Worm (Caenorhabditis elegans): ENCODE results near the gene Y38H6A.1.
"Not testable (repeated sequence)": the region's sequence is repeated elsewhere in the genome, so short reads cannot be mapped to it uniquely, and the experiment has no call there.

Gene Y38H6A.1

DNA sequence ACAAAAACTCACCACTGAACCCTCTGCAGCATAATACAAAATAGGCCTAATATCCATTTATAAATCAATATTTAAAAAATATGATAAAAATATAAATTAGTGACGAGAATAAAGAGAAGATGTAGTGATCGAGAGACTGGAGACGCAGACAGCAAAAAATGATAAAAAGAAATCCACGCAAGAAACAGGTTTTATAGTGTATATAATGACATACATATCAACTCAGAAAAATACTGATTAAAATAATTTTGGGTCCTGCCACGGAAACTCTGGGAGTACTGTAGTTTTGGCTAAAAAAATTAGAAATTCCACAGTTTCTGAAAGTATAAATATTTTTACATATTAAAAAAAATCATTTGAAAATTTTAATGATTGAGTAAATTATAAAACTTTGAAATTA is 36.2 kb upstream of the Y38H6A.1 start, which contains the start of gene mlt-4:
Gene mlt-4, minus strand, starts transcription at position 101 of the 400 bp plus-strand sequence.
- TF ChIP-seq Y53F4B.3 (GFP tag; IDR thresholded peaks at IDR 0.05), result no peak
- no peak for TF ChIP-seq F57C9.4 (tag; optimal IDR thresholded peaks at IDR 0.05)
- no peak for TF ChIP-seq somi-1 (GFP tag; optimal IDR thresholded peaks at IDR 0.05)
- TF ChIP-seq ztf-18 (tag; optimal IDR thresholded peaks at IDR 0.05), result no peak
- no peak for TF ChIP-seq sptf-2 (GFP tag; optimal IDR thresholded peaks at IDR 0.05)
- no peak for TF ChIP-seq ztf-6 (GFP tag; IDR thresholded peaks at IDR 0.05)
- no peak for TF ChIP-seq akir-1 (GFP tag; optimal IDR thresholded peaks at IDR 0.05)

DNA sequence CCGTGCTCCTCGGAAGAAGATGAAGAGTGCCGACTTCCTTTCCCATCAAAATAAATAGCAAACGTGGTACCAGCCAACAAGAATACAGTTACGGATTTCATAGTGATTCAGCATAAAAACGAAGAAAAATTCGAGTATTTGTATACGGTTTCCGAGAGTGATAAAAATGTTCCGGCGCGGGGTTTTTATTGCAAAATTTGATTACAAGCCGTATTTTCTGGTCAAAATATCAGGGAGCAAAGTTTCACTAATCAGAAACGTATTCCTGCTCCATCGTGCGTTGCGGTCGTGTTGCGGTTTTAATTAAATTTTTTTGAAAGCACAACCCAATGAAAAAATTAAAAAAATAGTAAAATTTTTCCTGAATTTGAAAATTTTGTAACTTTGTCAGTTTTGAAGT is 31.1 kb upstream of the Y38H6A.1 start, which contains the start of gene clec-261:
Gene clec-261, minus strand, starts transcription at position 101 of the 400 bp plus-strand sequence.
- no peak for TF ChIP-seq Y53G8AR.9 (GFP tag; conservative IDR thresholded peaks at IDR 0.05)
- no peak for TF ChIP-seq B0261.1 (tag; optimal IDR thresholded peaks at IDR 0.05)

DNA sequence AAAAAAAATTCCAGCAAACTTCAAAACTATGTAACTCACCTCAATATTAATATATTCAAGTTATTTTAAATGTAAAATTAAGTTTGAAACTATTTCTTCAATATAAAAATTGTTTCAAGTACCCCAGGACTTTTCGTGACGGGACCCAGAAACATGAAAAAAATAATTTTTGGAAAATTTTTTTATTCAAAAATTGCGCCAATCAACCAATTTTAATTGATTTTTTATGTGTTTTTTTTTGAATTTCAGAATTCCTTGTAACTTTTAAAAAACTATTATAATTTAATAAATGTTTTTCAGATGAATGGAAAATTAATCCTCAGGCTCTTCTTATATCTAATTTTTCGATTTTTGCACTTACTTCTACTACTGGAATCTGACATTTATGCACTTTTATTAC is 27.9 kb upstream of the Y38H6A.1 start, which contains the start of gene ZC15.5:
Gene ZC15.5, plus strand, starts transcription at position 301 of the 400 bp plus-strand sequence.
- TF ChIP-seq rcor-1 (GFP tag; IDR thresholded peaks at IDR 0.05), result no peak
- no peak for TF ChIP-seq him-1 (tag; optimal IDR thresholded peaks at IDR 0.05)
- TF ChIP-seq Y95B8A.8 (GFP tag; IDR thresholded peaks at IDR 0.05), result no peak
- no peak for TF ChIP-seq hmg-20 (GFP tag; IDR thresholded peaks at IDR 0.05)
- no peak for TF ChIP-seq D2030.7 (GFP tag; IDR thresholded peaks at IDR 0.05)
- no peak for TF ChIP-seq F23B12.7 (tag; optimal IDR thresholded peaks at IDR 0.05; ENCODE audit: insufficient read depth)

DNA sequence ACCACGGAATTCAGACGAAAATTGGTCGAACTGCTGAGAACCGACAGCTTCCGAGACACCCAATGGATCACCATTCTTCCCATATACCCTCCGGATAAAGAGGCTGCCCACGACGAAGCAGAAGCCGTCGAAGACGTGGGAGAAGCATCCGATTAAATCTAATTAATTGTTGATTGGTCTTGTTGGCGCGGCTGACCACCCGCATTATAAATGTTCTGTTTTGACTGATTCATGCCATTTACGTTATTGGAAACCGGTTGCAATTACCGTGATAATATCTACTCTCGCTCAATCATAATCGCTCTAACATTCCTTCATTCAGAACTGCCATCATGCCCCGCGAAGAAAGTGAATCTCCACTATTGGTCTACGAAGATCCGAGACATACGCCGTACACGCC is 22.2 kb upstream of the Y38H6A.1 start, which contains the start of gene ZC15.3:
Gene ZC15.3, plus strand, starts transcription at position 301 of the 400 bp plus-strand sequence.
- TF ChIP-seq die-1 (tag; optimal IDR thresholded peaks at IDR 0.05); ccch-3 (GFP tag; optimal IDR thresholded peaks at IDR 0.05); nhr-80 (tag; optimal IDR thresholded peaks at IDR 0.05): not testable (repeated sequence)

DNA sequence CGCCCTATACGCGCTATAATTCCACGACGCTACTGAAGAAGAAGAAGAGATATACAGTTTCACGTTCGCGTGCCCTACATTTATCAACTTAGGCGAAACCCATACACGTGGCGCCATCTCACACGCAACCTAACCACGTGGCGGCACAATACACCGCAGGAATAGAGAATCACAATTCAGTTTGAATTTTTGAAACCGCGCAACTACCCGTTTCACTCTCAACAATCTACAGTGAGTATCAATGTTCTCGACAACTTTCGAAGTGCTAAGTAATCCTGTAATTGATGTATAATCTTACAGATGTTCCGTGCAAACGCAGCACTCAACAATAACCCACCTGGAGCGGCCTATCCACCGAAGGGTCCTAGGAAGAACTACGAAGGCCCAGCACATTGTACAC is 19.7 kb upstream of the Y38H6A.1 start, which contains the start of gene ZC15.1:
Gene ZC15.1, plus strand, starts transcription at position 301 of the 400 bp plus-strand sequence.
- TF ChIP-seq F37B4.10 (GFP tag; IDR thresholded peaks at IDR 0.05) (no peak), hlh-12 (tag; optimal IDR thresholded peaks at IDR 0.05) (no peak), unc-130 (GFP tag; optimal IDR thresholded peaks at IDR 0.05) (no peak), lsy-27 (tag; optimal IDR thresholded peaks at IDR 0.05; ENCODE audit: borderline replicate concordance, insufficient read depth) (no peak), Y95B8A.8 (GFP tag; IDR thresholded peaks at IDR 0.05) (no peak), egl-44 (GFP tag; IDR thresholded peaks at IDR 0.05) (no peak)

DNA sequence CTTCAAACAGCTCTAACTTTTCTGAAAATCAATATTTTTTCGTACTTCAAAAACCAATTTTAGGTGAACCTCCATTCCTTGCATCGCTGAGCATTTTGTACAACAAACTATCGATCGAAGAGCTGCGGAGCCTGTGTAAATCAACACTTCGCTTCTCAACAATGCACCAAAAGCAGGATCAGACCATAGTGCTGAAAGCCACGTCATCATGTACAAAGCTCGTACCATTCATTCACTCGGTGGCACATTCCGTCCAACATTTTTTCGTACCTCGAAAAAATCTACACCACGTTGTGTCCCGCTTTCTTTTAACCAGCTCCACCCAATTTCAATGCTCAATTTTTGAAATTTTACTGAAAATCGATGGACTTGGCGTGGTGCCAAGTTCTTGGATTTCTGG is 14.9 kb upstream of the Y38H6A.1 start, which contains the start of gene ZC15.10:
Gene ZC15.10, plus strand, starts transcription at position 162 of the 400 bp plus-strand sequence.
- no peak for TF ChIP-seq F55B11.4 (tag; optimal IDR thresholded peaks at IDR 0.05; ENCODE audit: borderline replicate concordance, insufficient read depth)
- TF ChIP-seq nhr-90 (tag; optimal IDR thresholded peaks at IDR 0.05), result no peak
- TF ChIP-seq B0035.1 (tag; optimal IDR thresholded peaks at IDR 0.05), result no peak
- no peak for TF ChIP-seq snpc-1.1 (tag; optimal IDR thresholded peaks at IDR 0.05; ENCODE audit: insufficient read depth)
- no peak for TF ChIP-seq Y53F4B.3 (GFP tag; IDR thresholded peaks at IDR 0.05)
- TF ChIP-seq ztf-6 (GFP tag; IDR thresholded peaks at IDR 0.05), result no peak
- TF ChIP-seq akir-1 (GFP tag; optimal IDR thresholded peaks at IDR 0.05), result no peak
- no peak for TF ChIP-seq K11D2.4 (GFP tag; IDR thresholded peaks at IDR 0.05)
- no peak for TF ChIP-seq lsl-1 (GFP tag; optimal IDR thresholded peaks at IDR 0.05)
- no peak for TF ChIP-seq lin-54 (GFP tag; optimal IDR thresholded peaks at IDR 0.05)
- no peak for TF ChIP-seq ZK185.1 (tag; optimal IDR thresholded peaks at IDR 0.05; ENCODE audit: poor library complexity, severe bottlenecking)
- no peak for TF ChIP-seq let-607 (tag; optimal IDR thresholded peaks at IDR 0.05)
- TF ChIP-seq hsf-1 (GFP tag; IDR thresholded peaks at IDR 0.05), result no peak
- TF ChIP-seq Y79H2A.3 (GFP tag; conservative IDR thresholded peaks at IDR 0.05), result no peak
- no peak for TF ChIP-seq ceh-100 (GFP tag; IDR thresholded peaks at IDR 0.05)
- no peak for TF ChIP-seq aptf-3 (GFP tag; IDR thresholded peaks at IDR 0.05)
- no peak for TF ChIP-seq F52B5.7 (tag; optimal IDR thresholded peaks at IDR 0.05)
- no peak for TF ChIP-seq B0019.2 (GFP tag; conservative IDR thresholded peaks at IDR 0.05)
- TF ChIP-seq lin-26 (GFP tag; IDR thresholded peaks at IDR 0.05), result no peak

Measured in whole organism, young adult.